Fruit fly (Drosophila melanogaster) whole organism, embryonic: ENCODE results near the gene dsx-c73A.

ENCODE experiments used
- Bdp1 ChIP-seq: fragments of 200-800 bp; sonication (Bioruptor generic); optimal IDR thresholded peaks from 3 replicates; lab custom pipeline; 2016; ENCODE audit warnings: missing biosample characterization, missing genetic modification characterization
- CG10209 ChIP-seq: fragments of 200-800 bp; sonication (Bioruptor generic); optimal IDR thresholded peaks from 3 replicates; lab custom pipeline; 2017; ENCODE audit warnings: missing biosample characterization, mild to moderate bottlenecking, missing genetic modification characterization, missing genetic modification reagents
- CG10979 ChIP-seq: fragments of 200-800 bp; sonication (Bioruptor generic); optimal IDR thresholded peaks from 2 replicates; lab custom pipeline; 2018; ENCODE audit warnings: missing biosample characterization, mild to moderate bottlenecking, missing genetic modification characterization, moderate library complexity
- CG1233 ChIP-seq: fragments of 200-800 bp; sonication (Bioruptor generic); optimal IDR thresholded peaks from 4 replicates; lab custom pipeline; 2018; ENCODE audit warnings: missing biosample characterization, mild to moderate bottlenecking, missing genetic modification characterization
- CG13123 ChIP-seq: fragments of 200-800 bp; sonication (Bioruptor generic); optimal IDR thresholded peaks from 2 replicates; lab custom pipeline; 2016; ENCODE audit warnings: missing biosample characterization, missing genetic modification characterization
- CG13894 ChIP-seq: fragments of 200-800 bp; sonication (Bioruptor generic); optimal IDR thresholded peaks from 3 replicates; lab custom pipeline; 2018; ENCODE audit warnings: missing biosample characterization, mild to moderate bottlenecking, missing genetic modification characterization, moderate library complexity
- CG15514 ChIP-seq: fragments of 200-800 bp; sonication (Bioruptor generic); optimal IDR thresholded peaks from 3 replicates; lab custom pipeline; 2017; ENCODE audit warnings: missing biosample characterization, missing genetic modification characterization, mild to moderate bottlenecking, moderate library complexity, missing genetic modification reagents
- CG1603 ChIP-seq: fragments of 200-800 bp; sonication (Bioruptor generic); optimal IDR thresholded peaks from 2 replicates; lab custom pipeline; 2019; ENCODE audit warnings: missing biosample characterization, mild to moderate bottlenecking, missing genetic modification characterization, moderate library complexity
- CG17385 ChIP-seq: fragments of 200-800 bp; sonication (Bioruptor generic); optimal IDR thresholded peaks from 3 replicates; lab custom pipeline; 2018; ENCODE audit warnings: missing biosample characterization, mild to moderate bottlenecking, missing genetic modification characterization
- CG32532 ChIP-seq: fragments of 200-800 bp; sonication (Bioruptor generic); IDR thresholded peaks from 2 replicates; pipeline ENCODE4 v1.3.6; 2022; ENCODE audit warnings: missing biosample characterization, missing genetic modification characterization
- CG4820 ChIP-seq: fragments of 200-800 bp; sonication (Bioruptor generic); optimal IDR thresholded peaks from 3 replicates; lab custom pipeline; 2016; ENCODE audit warnings: missing biosample characterization, missing genetic modification characterization
- CG6254 ChIP-seq: fragments of 200-800 bp; sonication (Bioruptor generic); optimal IDR thresholded peaks from 3 replicates; lab custom pipeline; 2017; ENCODE audit warnings: mild to moderate bottlenecking, missing biosample characterization, missing genetic modification reagents, missing genetic modification characterization
- CG6791 ChIP-seq: fragments of 200-800 bp; sonication (Bioruptor generic); IDR thresholded peaks from 3 replicates; pipeline ENCODE4 v1.3.6; 2022; ENCODE audit warnings: missing biosample characterization, missing genetic modification characterization; ENCODE audit not compliant: partially characterized antibody
- CG8765 ChIP-seq: fragments of 200-800 bp; sonication (Bioruptor generic); IDR thresholded peaks from 2 replicates; pipeline ENCODE4 v1.3.6; 2022; ENCODE audit warnings: missing biosample characterization, missing genetic modification characterization
- CG9727 ChIP-seq: fragments of 200-800 bp; sonication (Bioruptor generic); optimal IDR thresholded peaks from 3 replicates; lab custom pipeline; 2017; ENCODE audit warnings: missing biosample characterization, mild to moderate bottlenecking, missing genetic modification characterization
- CG9932 ChIP-seq: fragments of 200-800 bp; sonication (Bioruptor generic); IDR thresholded peaks from 2 replicates; pipeline ENCODE4 v1.3.6; 2022; ENCODE audit warnings: missing biosample characterization, missing genetic modification characterization
- Camta ChIP-seq: fragments of 200-800 bp; sonication (Bioruptor generic); optimal IDR thresholded peaks from 2 replicates; lab custom pipeline; 2016; ENCODE audit warnings: missing biosample characterization, missing genetic modification characterization
- CrebB ChIP-seq: fragments of 200-800 bp; sonication (Bioruptor generic); optimal IDR thresholded peaks from 3 replicates; lab custom pipeline; 2018; ENCODE audit warnings: missing biosample characterization, mild to moderate bottlenecking, missing genetic modification characterization
- Drgx ChIP-seq: fragments of 200-800 bp; sonication (Bioruptor generic); IDR thresholded peaks from 2 replicates; pipeline ENCODE4 v1.3.6; 2022; ENCODE audit warnings: missing biosample characterization, missing genetic modification characterization
- E2f2 ChIP-seq: fragments of 200-800 bp; sonication (Bioruptor generic); IDR thresholded peaks from 2 replicates; pipeline ENCODE4 v1.3.6; 2022; ENCODE audit warnings: missing biosample characterization, missing genetic modification characterization
- Ets65A ChIP-seq: fragments of 200-800 bp; sonication (Bioruptor generic); peaks from one replicate; lab custom pipeline; 2016; ENCODE audit warnings: missing biosample characterization, missing genetic modification characterization
- HLHmδ ChIP-seq: fragments of 200-800 bp; sonication (Bioruptor generic); optimal IDR thresholded peaks from 2 replicates; lab custom pipeline; 2018; ENCODE audit warnings: missing biosample characterization, mild to moderate bottlenecking, missing genetic modification characterization, moderate library complexity
- Hr3 ChIP-seq: fragments of 200-800 bp; sonication (Bioruptor generic); optimal IDR thresholded peaks from 3 replicates; lab custom pipeline; 2016; ENCODE audit warnings: missing biosample characterization, missing genetic modification characterization
- Med ChIP-seq: fragments of 200-800 bp; sonication (Bioruptor generic); peaks from one replicate; lab custom pipeline; 2016; ENCODE audit warnings: missing biosample characterization, missing genetic modification characterization, mild to moderate bottlenecking, inconsistent platforms, moderate library complexity
- NFAT ChIP-seq: fragments of 200-800 bp; sonication (Bioruptor generic); IDR thresholded peaks from 2 replicates; pipeline ENCODE4 v1.3.6; 2022; ENCODE audit warnings: missing biosample characterization, missing genetic modification characterization
- NK7.1 ChIP-seq: fragments of 200-800 bp; sonication (Bioruptor generic); optimal IDR thresholded peaks from 3 replicates; lab custom pipeline; 2016; ENCODE audit warnings: missing biosample characterization, missing genetic modification characterization
- Nf-YB ChIP-seq: fragments of 200-800 bp; sonication (Bioruptor generic); optimal IDR thresholded peaks from 3 replicates; lab custom pipeline; 2019; ENCODE audit warnings: missing biosample characterization, mild to moderate bottlenecking, missing genetic modification characterization, moderate library complexity
- Oli ChIP-seq: fragments of 200-800 bp; sonication (Bioruptor generic); optimal IDR thresholded peaks from 2 replicates; lab custom pipeline; 2018; ENCODE audit warnings: missing biosample characterization, mild to moderate bottlenecking, missing genetic modification characterization, moderate library complexity
- Spps ChIP-seq: fragments of 200-800 bp; sonication (Bioruptor generic); optimal IDR thresholded peaks from 2 replicates; lab custom pipeline; 2018; ENCODE audit warnings: missing biosample characterization, mild to moderate bottlenecking, missing genetic modification characterization
- Sry-δ ChIP-seq: fragments of 200-800 bp; sonication (Bioruptor generic); optimal IDR thresholded peaks from 2 replicates; lab custom pipeline; 2016; ENCODE audit warnings: missing biosample characterization, missing genetic modification characterization
- Trl ChIP-seq, 3 experiments: fragments of >200 bp in 2 of 3; fragments of 200-800 bp in 1 of 3; sonication (Bioruptor generic) in 1 of 3; optimal IDR thresholded peaks; 2 replicates in 1 of 3; 3 replicates in 2 of 3; lab custom pipeline; 2016 to 2017; ENCODE audit warnings: missing biosample characterization in 1 of 3, missing genetic modification characterization in 1 of 3
- ab ChIP-seq: fragments of 200-800 bp; sonication (Bioruptor generic); optimal IDR thresholded peaks from 2 replicates; lab custom pipeline; 2016; ENCODE audit warnings: missing biosample characterization, missing genetic modification characterization
- amos ChIP-seq: fragments of 200-800 bp; sonication (Bioruptor generic); IDR thresholded peaks from 2 replicates; pipeline ENCODE4 v1.3.6; 2022; ENCODE audit warnings: missing biosample characterization, missing genetic modification characterization; ENCODE audit not compliant: partially characterized antibody
- btn ChIP-seq: fragments of 200-800 bp; sonication (Bioruptor generic); optimal IDR thresholded peaks from 2 replicates; lab custom pipeline; 2016; ENCODE audit warnings: missing biosample characterization, missing genetic modification characterization
- crol ChIP-seq: fragments of 200-800 bp; sonication (Bioruptor generic); IDR thresholded peaks from 2 replicates; pipeline ENCODE4 v1.3.6; 2022; ENCODE audit warnings: missing biosample characterization, missing genetic modification characterization
- fd102C ChIP-seq: fragments of 200-800 bp; sonication (Bioruptor generic); optimal IDR thresholded peaks from 2 replicates; lab custom pipeline; 2018; ENCODE audit warnings: missing biosample characterization, mild to moderate bottlenecking, missing genetic modification characterization, moderate library complexity
- fd96Cb ChIP-seq: fragments of 200-800 bp; sonication (Bioruptor generic); optimal IDR thresholded peaks from 2 replicates; lab custom pipeline; 2018; ENCODE audit warnings: missing biosample characterization, mild to moderate bottlenecking, missing genetic modification characterization, moderate library complexity
- ind ChIP-seq: fragments of 200-800 bp; sonication (Bioruptor generic); optimal IDR thresholded peaks from 3 replicates; lab custom pipeline; 2016; ENCODE audit warnings: missing biosample characterization, missing genetic modification characterization
- ken ChIP-seq: fragments of 200-800 bp; sonication (Bioruptor generic); IDR thresholded peaks from 3 replicates; pipeline ENCODE4 v1.3.6; 2022; ENCODE audit warnings: missing biosample characterization, missing genetic modification characterization
- kni ChIP-seq: fragments of 200-800 bp; sonication (Bioruptor generic); optimal IDR thresholded peaks from 3 replicates; lab custom pipeline; 2017; ENCODE audit warnings: mild to moderate bottlenecking, missing biosample characterization, missing genetic modification reagents, missing genetic modification characterization
- lbe ChIP-seq: fragments of 200-800 bp; sonication (Bioruptor generic); optimal IDR thresholded peaks from 2 replicates; lab custom pipeline; 2016; ENCODE audit warnings: missing biosample characterization, mild to moderate bottlenecking, missing genetic modification characterization
- nerfin-1 ChIP-seq: fragments of 200-800 bp; sonication (Bioruptor generic); optimal IDR thresholded peaks from 3 replicates; lab custom pipeline; 2019; ENCODE audit warnings: missing biosample characterization, mild to moderate bottlenecking, missing genetic modification characterization, moderate library complexity
- onecut ChIP-seq: fragments of 200-800 bp; sonication (Bioruptor generic); IDR thresholded peaks from 2 replicates; pipeline ENCODE4 v1.3.6; 2022; ENCODE audit warnings: missing biosample characterization, missing genetic modification characterization
- pfk ChIP-seq: fragments of 200-800 bp; sonication (Bioruptor generic); optimal IDR thresholded peaks from 2 replicates; lab custom pipeline; 2018; ENCODE audit warnings: missing biosample characterization, mild to moderate bottlenecking, missing genetic modification characterization, moderate library complexity
- pnt ChIP-seq: fragments of 200-800 bp; sonication (Bioruptor generic); optimal IDR thresholded peaks from 3 replicates; lab custom pipeline; 2016; ENCODE audit warnings: missing biosample characterization, missing genetic modification characterization
- sisA ChIP-seq: fragments of 200-800 bp; sonication (Bioruptor generic); IDR thresholded peaks from 2 replicates; pipeline ENCODE4 v1.3.6; 2022; ENCODE audit warnings: missing biosample characterization, missing genetic modification characterization
- so ChIP-seq: fragments of 200-800 bp; sonication (Bioruptor generic); IDR thresholded peaks from 3 replicates; pipeline ENCODE4 v1.3.6; 2022; ENCODE audit warnings: missing biosample characterization, missing genetic modification characterization
- tup ChIP-seq: fragments of 200-800 bp; sonication (Bioruptor generic); optimal IDR thresholded peaks from 2 replicates; lab custom pipeline; 2016; ENCODE audit warnings: missing biosample characterization, mild to moderate bottlenecking, missing genetic modification characterization, moderate library complexity

Gene dsx-c73A

DNA sequence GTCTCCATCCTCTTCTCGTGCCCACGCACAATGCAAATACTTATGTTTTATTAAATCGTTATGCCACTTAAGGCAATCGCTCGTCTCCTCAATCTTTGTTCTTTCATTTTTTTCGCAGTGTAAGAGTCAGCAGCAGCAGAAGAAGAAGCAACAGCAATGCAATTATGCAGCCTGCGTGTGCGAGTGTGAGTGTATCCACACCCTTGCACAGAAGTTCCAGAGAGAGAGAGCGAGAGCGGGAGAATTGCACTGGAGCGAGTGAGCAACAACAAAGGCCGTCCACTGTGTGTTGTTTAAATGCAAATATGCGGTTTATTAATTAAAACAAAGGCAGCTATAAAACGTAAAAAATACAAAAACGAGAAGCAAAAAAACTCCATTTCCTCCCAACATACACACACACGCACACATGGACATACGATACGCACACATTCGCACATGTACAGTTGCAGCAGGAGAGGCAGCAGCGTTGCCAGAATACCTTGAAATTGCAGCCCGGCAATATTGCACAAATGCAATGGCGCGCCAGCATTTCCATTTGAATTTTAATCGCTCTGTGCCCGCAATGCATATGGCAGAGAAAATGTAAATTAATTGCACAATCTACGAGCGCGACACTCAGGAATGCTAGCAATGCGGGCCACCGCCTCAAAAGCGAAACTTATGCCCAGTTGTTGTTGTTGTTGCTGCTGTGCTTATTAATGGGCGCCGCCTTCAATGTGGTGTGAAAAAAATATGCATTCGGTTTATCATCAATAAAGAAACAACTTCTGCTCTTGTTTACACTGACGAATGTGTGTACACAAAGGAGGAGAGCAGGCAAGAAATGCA lies 42.9 kb downstream of the dsx-c73A start (continued):
- TF ChIP-seq CrebB (tag; lab: Kevin White, UChicago) (peak; percentile 34), Hr3 (GFP tag; lab: Kevin White, UChicago) (peak; percentile 9), sisA (GFP tag; lab: Robert Waterston, UW) (no peak), Camta (GFP tag; lab: Kevin White, UChicago) (peak; percentile 41), CG1233 (GFP tag; lab: Kevin White, UChicago) (peak; percentile 74), pnt (GFP tag; lab: Kevin White, UChicago) (peak; percentile 37), E2f2 (GFP tag; lab: Robert Waterston, UW) (peak; percentile 63), Drgx (GFP tag; lab: Robert Waterston, UW) (peak; percentile 60), pfk (peak; percentile 48), ken (GFP tag; lab: Robert Waterston, UW) (0 out of 3 replicates have a peak, but pooled peaks have one; percentile 33), Bdp1 (GFP tag; lab: Kevin White, UChicago) (peak; percentile 33), kni (peak; percentile 94), HLHmδ (peak; percentile 78), CG1603 (tag; lab: Kevin White, UChicago) (peak; percentile 48), onecut (peak; percentile 43; the same call in 1 of the 2 replicates), CG17385 (peak; percentile 88), btn (GFP tag; lab: Kevin White, UChicago) (peak; percentile 51), ind (no peak), fd102C (GFP tag; lab: Kevin White, UChicago) (peak; percentile 95), lbe (peak; percentile 45), Med (peak; percentile 86), Sry-δ (peak; percentile 17), CG32532 (GFP tag; lab: Robert Waterston, UW) (no peak), CG10209 (peak; percentile 73), CG6254 (GFP tag; lab: Kevin White, UChicago) (peak; percentile 70), tup (GFP tag; lab: Kevin White, UChicago) (peak; percentile 17), CG13123 (GFP tag; lab: Kevin White, UChicago) (peak; percentile 31), so (GFP tag; lab: Robert Waterston, UW) (0 out of 3 replicates have a peak, but pooled peaks have one; percentile 41), CG4820 (GFP tag; lab: Kevin White, UChicago) (peak; percentile 37), CG15514 (GFP tag; lab: Kevin White, UChicago) (no peak), Spps (peak; percentile 57)

dm6 chr3L:16407815-16408608 lies 43.7 kb downstream of the dsx-c73A start:
- TF ChIP-seq Oli (tag; lab: Kevin White, UChicago) (no peak), NFAT (GFP tag; lab: Robert Waterston, UW) (no peak), fd96Cb (tag; lab: Kevin White, UChicago) (no peak), CG10979 (tag; lab: Kevin White, UChicago) (peak; percentile 49), crol (GFP tag; lab: Robert Waterston, UW) (peak; percentile 25; the same call in 1 of the 2 replicates), ab (GFP tag; lab: Kevin White, UChicago) (no peak), CG9932 (GFP tag; lab: Robert Waterston, UW) (no peak), CG6791 (peak; percentile 56; the same call in 1 of the 3 replicates), NK7.1 (GFP tag; lab: Kevin White, UChicago) (no peak), Nf-YB (no peak), CG8765 (GFP tag; lab: Robert Waterston, UW) (0 out of 2 replicates have a peak, but pooled peaks have one; percentile 18), Trl (optimal IDR thresholded peaks at IDR 0.05; lab: Kevin White, UChicago) (peak; percentile 72 to 76), Trl (GFP tag; optimal IDR thresholded peaks at IDR 0.05; lab: Kevin White, UChicago) (no peak), CG9727 (GFP tag; lab: Kevin White, UChicago) (peak; percentile 18), CG13894 (peak; percentile 93), nerfin-1 (tag; lab: Kevin White, UChicago) (peak; percentile 44), amos (0 out of 2 replicates have a peak, but pooled peaks have one; percentile 17), Ets65A (peak; percentile 18)
